Fruit fly (Drosophila melanogaster): Measurements from ENCODE around the gene CG13731.
A peak's percentile ranks its signal among the peaks of the same experiment; 100 is the strongest.

CG13731 gene

DNA sequence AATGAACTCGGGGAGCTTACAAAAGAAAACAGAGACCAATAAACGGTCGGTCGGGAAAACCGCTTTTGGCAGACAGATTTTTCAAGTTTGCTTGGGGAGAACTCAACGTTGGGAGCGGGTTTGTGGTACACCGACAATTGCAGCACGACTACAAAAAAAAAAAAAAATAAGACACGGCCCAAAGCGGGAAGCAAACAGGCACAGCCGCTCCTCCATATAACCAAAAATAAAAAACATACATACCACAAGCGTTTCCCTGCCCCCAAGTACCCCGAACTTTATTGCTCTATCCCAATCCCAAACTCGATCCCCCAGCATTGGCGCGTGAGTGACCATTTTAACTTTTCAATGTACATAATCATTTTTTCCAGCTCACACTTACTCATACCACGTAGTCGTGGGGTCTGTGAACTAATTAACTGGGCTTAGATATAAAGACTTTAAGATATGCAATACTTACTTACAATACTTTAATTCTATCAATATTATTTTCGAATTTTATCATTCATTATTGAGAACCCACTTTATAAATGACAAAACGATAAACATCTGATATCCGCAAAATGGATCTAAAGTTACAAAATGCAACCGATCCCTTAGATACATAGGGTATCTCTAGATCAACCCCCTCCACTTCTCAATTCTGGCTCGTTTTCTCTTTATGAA lies 13.7 kb downstream of the CG13731 start:
- TF ChIP-seq HLH4C (GFP tag; IDR thresholded peaks at IDR 0.05; ENCODE audit: partially characterized antibody), result no peak
- TF ChIP-seq CG16813 (GFP tag; IDR thresholded peaks at IDR 0.05; ENCODE audit: partially characterized antibody), result no peak
- no peak for TF ChIP-seq hkb (optimal IDR thresholded peaks at IDR 0.05)
- TF ChIP-seq hkb (GFP tag; IDR thresholded peaks at IDR 0.05), result no peak
- TF ChIP-seq scrt (GFP tag; optimal IDR thresholded peaks at IDR 0.05), result no peak
- no peak for TF ChIP-seq gcm2 (GFP tag; optimal IDR thresholded peaks at IDR 0.05)
- no peak for TF ChIP-seq CG6175 (GFP tag; IDR thresholded peaks at IDR 0.05)
- no peak for TF ChIP-seq klu (GFP tag; IDR thresholded peaks at IDR 0.05)
- TF ChIP-seq CG1792 (GFP tag; optimal IDR thresholded peaks at IDR 0.05), result no peak
- TF ChIP-seq CG2202 (tag; optimal IDR thresholded peaks at IDR 0.05), result no peak
- TF ChIP-seq CG10366 (GFP tag; IDR thresholded peaks at IDR 0.05), result no peak
- TF ChIP-seq CG4730 (GFP tag; IDR thresholded peaks at IDR 0.05), result no peak
- no peak for TF ChIP-seq tgo (GFP tag; IDR thresholded peaks at IDR 0.05)
- peak; percentile 31 for TF ChIP-seq grn (GFP tag; optimal IDR thresholded peaks at IDR 0.05)
- no peak for TF ChIP-seq lilli (GFP tag; optimal IDR thresholded peaks at IDR 0.05)
- TF ChIP-seq Nf-YA (GFP tag; IDR thresholded peaks at IDR 0.05), result no peak
- no peak for TF ChIP-seq Nf-YB (GFP tag; optimal IDR thresholded peaks at IDR 0.05)
- no peak for TF ChIP-seq ab (GFP tag; optimal IDR thresholded peaks at IDR 0.05)
- no peak for TF ChIP-seq CG17829 (tag; optimal IDR thresholded peaks at IDR 0.05)
- TF ChIP-seq Gsc (GFP tag; IDR thresholded peaks at IDR 0.05), result no peak
- TF ChIP-seq Eip74EF (GFP tag; optimal IDR thresholded peaks at IDR 0.05), result no peak
- no peak for TF ChIP-seq mld (GFP tag; IDR thresholded peaks at IDR 0.05; ENCODE audit: partially characterized antibody)
- no peak for TF ChIP-seq CG8765 (GFP tag; IDR thresholded peaks at IDR 0.05)
- no peak for TF ChIP-seq CG31441 (GFP tag; IDR thresholded peaks at IDR 0.05)
- TF ChIP-seq Dfd (GFP tag; optimal IDR thresholded peaks at IDR 0.05), result no peak
- TF ChIP-seq CG11723 (GFP tag; optimal IDR thresholded peaks at IDR 0.05), result no peak
- no peak for TF ChIP-seq CG1529 (GFP tag; optimal IDR thresholded peaks at IDR 0.05)
- TF ChIP-seq sens-2 (GFP tag; IDR thresholded peaks at IDR 0.05), result no peak
- TF ChIP-seq ftz-f1 (GFP tag; optimal IDR thresholded peaks at IDR 0.05), result no peak
- TF ChIP-seq CG4617 (GFP tag; optimal IDR thresholded peaks at IDR 0.05; ENCODE audit: borderline replicate concordance), result no peak
- TF ChIP-seq CG12769 (tag; optimal IDR thresholded peaks at IDR 0.05), result no peak
- no peak for TF ChIP-seq NfI (GFP tag; optimal IDR thresholded peaks at IDR 0.05)
- no peak for TF ChIP-seq Kr (GFP tag; optimal IDR thresholded peaks at IDR 0.05)
- TF ChIP-seq tna (GFP tag; IDR thresholded peaks at IDR 0.05; ENCODE audit: partially characterized antibody), result no peak
- no peak for TF ChIP-seq HHEX (GFP tag; optimal IDR thresholded peaks at IDR 0.05)
- peak; percentile 74 for TF ChIP-seq Ets65A (GFP tag)
- TF ChIP-seq CG2712 (tag; optimal IDR thresholded peaks at IDR 0.05), result no peak
- TF ChIP-seq Pdp1 (GFP tag; optimal IDR thresholded peaks at IDR 0.05), result no peak
- TF ChIP-seq maf-S (GFP tag; optimal IDR thresholded peaks at IDR 0.05), result no peak
- TF ChIP-seq MESR4 (GFP tag; optimal IDR thresholded peaks at IDR 0.05), result no peak
- TF ChIP-seq CG10543 (GFP tag; optimal IDR thresholded peaks at IDR 0.05), result no peak
- peak; percentile 66 for TF ChIP-seq D19A (tag; optimal IDR thresholded peaks at IDR 0.05)
- peak; percentile 1 for TF ChIP-seq Sox102F (GFP tag; optimal IDR thresholded peaks at IDR 0.05)
- TF ChIP-seq CG10274 (GFP tag; optimal IDR thresholded peaks at IDR 0.05), result no peak
- no peak for TF ChIP-seq CG18476 (GFP tag; optimal IDR thresholded peaks at IDR 0.05)
- no peak for TF ChIP-seq disco-r (GFP tag; optimal IDR thresholded peaks at IDR 0.05)
- no peak for TF ChIP-seq trem (tag; optimal IDR thresholded peaks at IDR 0.05)
- TF ChIP-seq CG17186 (GFP tag; optimal IDR thresholded peaks at IDR 0.05), result no peak
- TF ChIP-seq CG10431 (GFP tag; optimal IDR thresholded peaks at IDR 0.05), result no peak
- TF ChIP-seq CG17568 (GFP tag; optimal IDR thresholded peaks at IDR 0.05), result no peak
- no peak for TF ChIP-seq CG9876 (GFP tag; optimal IDR thresholded peaks at IDR 0.05)
